Worm (Caenorhabditis elegans): ENCODE results near the gene C45B2.1.

DNA sequence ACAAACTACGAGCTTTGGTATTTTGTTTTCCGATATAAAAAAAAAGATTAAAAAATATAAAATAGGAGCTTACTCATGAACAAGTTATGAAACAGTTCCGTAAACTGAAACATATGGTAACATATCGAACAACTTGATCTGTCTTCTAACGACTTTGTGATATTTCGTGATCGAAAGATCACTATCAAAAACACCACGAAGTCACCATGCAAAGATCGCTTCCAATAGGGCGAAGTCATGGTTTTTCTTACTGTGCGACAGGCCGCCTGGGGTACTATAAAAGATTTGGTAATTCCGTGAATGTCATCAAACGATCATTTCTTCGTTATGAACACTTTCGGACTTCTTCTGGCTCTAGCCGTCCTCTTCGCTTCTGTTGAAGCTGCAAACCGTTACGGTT is 3.3 kb upstream of the C45B2.1 start, which contains the start of gene C45B2.3:
- TF ChIP-seq nhr-237 (tag; optimal IDR thresholded peaks at IDR 0.05) (no peak), elt-1 (tag; optimal IDR thresholded peaks at IDR 0.05; ENCODE audit: borderline replicate concordance, insufficient read depth) (no peak), cnd-1 (tag; optimal IDR thresholded peaks at IDR 0.05) (no peak), nhr-2 (tag; optimal IDR thresholded peaks at IDR 0.05) (no peak), ztf-11 (tag; optimal IDR thresholded peaks at IDR 0.05) (no peak), mep-1 (tag; optimal IDR thresholded peaks at IDR 0.05) (no peak)
